Worm (Caenorhabditis elegans): ENCODE data around the gene rac-2.

DNA sequence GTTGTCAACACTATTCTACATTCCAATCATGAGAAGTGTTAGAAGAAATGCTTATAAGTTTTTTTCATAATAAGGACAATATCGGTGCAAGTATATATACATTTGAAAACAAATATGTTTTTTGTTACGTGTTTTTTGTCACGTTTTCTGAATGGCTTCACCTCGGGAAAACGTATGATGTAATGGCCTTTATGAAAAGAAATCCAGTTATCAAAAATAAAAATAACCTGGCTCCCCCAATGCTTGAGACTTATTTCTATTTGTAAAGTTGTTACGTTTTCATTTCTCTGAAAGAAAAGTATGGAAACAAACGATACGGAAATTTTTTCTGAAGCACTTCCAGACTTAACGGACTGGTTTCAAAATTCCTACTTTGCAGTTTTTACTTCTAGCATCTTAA lies 9.2 kb upstream of the rac-2 start, which contains the start of gene srz-72:
- TF ChIP-seq fkh-10 (GFP tag; optimal IDR thresholded peaks at IDR 0.05): no peak
- no peak for TF ChIP-seq skn-1 (tag; optimal IDR thresholded peaks at IDR 0.05)
- no peak for TF ChIP-seq nhr-76 (tag; optimal IDR thresholded peaks at IDR 0.05)
